Worm (Caenorhabditis elegans) whole organism, L4 larva: ENCODE data around the gene hil-4.

Source experiments
- aha-1 ChIP-seq: fragments of 150-350 bp; peaks from one replicate; lab custom pipeline; 2014; ENCODE audit warnings: missing biosample characterization, missing genetic modification characterization
- dve-1 ChIP-seq: sonication (generic microtip); optimal IDR thresholded peaks from 2 replicates; lab custom pipeline; 2017; ENCODE audit warnings: antibody characterized with exemption, mild to moderate bottlenecking, missing genetic modification characterization, missing compliant biosample characterization; ENCODE audit not compliant: insufficient read depth
- fkh-10 ChIP-seq: fragments of 150-350 bp; optimal IDR thresholded peaks from 2 replicates; lab custom pipeline; 2014; ENCODE audit warnings: missing biosample characterization, missing genetic modification reagents, missing genetic modification characterization
- lin-15B ChIP-seq: fragments of 150-350 bp; sonication (generic microtip); optimal IDR thresholded peaks from 3 replicates; lab custom pipeline; 2014; ENCODE audit warnings: missing biosample characterization, missing genetic modification characterization
- lin-29 ChIP-seq: fragments of 200-800 bp; sonication (Bioruptor generic); IDR thresholded peaks from 2 replicates; pipeline ENCODE4 v1.3.6; 2022; ENCODE audit warnings: missing genetic modification reagents, missing genetic modification characterization, missing compliant biosample characterization
- lin-39 ChIP-seq: fragments of 150-350 bp; optimal IDR thresholded peaks from 2 replicates; lab custom pipeline; 2014; ENCODE audit warnings: missing biosample characterization, missing genetic modification reagents, missing genetic modification characterization
- nhr-28 ChIP-seq: fragments of 150-350 bp; optimal IDR thresholded peaks from 2 replicates; lab custom pipeline; 2014; ENCODE audit warnings: missing biosample characterization, missing genetic modification characterization
- nhr-77 ChIP-seq: fragments of 150-350 bp; optimal IDR thresholded peaks from 2 replicates; lab custom pipeline; 2014; ENCODE audit warnings: missing biosample characterization, missing genetic modification characterization
- snpc-4 ChIP-seq: fragments of 150-350 bp; optimal IDR thresholded peaks from 2 replicates; lab custom pipeline; 2014; ENCODE audit warnings: missing biosample characterization, missing genetic modification characterization
- ztf-11 ChIP-seq: fragments of 150-350 bp; optimal IDR thresholded peaks from 2 replicates; lab custom pipeline; 2014; ENCODE audit warnings: missing biosample characterization, missing genetic modification characterization

- no peak for TF ChIP-seq lin-29 (GFP tag; lab: Robert Waterston, UW)
- no peak for TF ChIP-seq dve-1
- no peak for TF ChIP-seq nhr-77 (tag; lab: Kevin White, UChicago)
- no peak for TF ChIP-seq lin-15B (tag; lab: Kevin White, UChicago)
- TF ChIP-seq fkh-10 (GFP tag; lab: Kevin White, UChicago) = no peak
- no peak for TF ChIP-seq aha-1 (tag; lab: Kevin White, UChicago)
- TF ChIP-seq lin-39 (tag; lab: Kevin White, UChicago) = no peak
- no peak for TF ChIP-seq nhr-28 (tag; lab: Kevin White, UChicago)
- no peak for TF ChIP-seq ztf-11 (tag; lab: Kevin White, UChicago)
- TF ChIP-seq snpc-4 (tag; lab: Kevin White, UChicago) = no peak
These were observed 3.9 kb downstream of the hil-4 start for ce11 chrV:4758019-4758418.
